Fruit fly (Drosophila melanogaster): ENCODE data around the gene CG17224.
A peak's percentile ranks its signal among the peaks of the same experiment; 100 is the strongest.

The CG17224 gene

DNA sequence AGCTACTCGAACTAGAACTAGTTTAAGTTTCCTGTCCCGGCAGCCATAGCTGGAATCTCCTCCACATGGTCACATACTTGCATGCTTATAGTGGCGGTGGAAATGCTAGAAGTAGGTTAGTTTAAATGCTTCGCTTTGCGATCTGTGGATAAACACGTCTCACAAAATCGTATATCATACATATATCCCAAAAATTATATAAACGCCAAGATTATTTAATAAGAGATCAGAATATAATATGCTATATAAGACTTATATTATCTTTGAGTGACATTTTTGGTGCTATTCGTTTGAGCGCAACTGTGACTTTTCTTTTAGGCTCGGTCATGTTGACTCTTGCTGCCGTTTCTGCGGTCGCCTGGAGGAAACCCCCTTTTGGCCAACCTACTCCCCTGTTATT, 16.2 kb downstream of the CG17224 start (continued):
- TF ChIP-seq Sox102F (GFP tag; optimal IDR thresholded peaks at IDR 0.05) (no peak), CG6792 (GFP tag; optimal IDR thresholded peaks at IDR 0.05) (no peak), fd85E (GFP tag; optimal IDR thresholded peaks at IDR 0.05) (no peak), cyc (GFP tag; optimal IDR thresholded peaks at IDR 0.05) (no peak), Eip78C (GFP tag) (peak; percentile 79), CG15336 (GFP tag; IDR thresholded peaks at IDR 0.05) (peak; percentile 69), OdsH (GFP tag; optimal IDR thresholded peaks at IDR 0.05) (peak; percentile 29), CG8632 (GFP tag; optimal IDR thresholded peaks at IDR 0.05) (no peak), CG9139 (GFP tag; optimal IDR thresholded peaks at IDR 0.05) (no peak), CG6163 (GFP tag; IDR thresholded peaks at IDR 0.05) (peak; percentile 59; the same call in 2 of the 3 replicates)

DNA sequence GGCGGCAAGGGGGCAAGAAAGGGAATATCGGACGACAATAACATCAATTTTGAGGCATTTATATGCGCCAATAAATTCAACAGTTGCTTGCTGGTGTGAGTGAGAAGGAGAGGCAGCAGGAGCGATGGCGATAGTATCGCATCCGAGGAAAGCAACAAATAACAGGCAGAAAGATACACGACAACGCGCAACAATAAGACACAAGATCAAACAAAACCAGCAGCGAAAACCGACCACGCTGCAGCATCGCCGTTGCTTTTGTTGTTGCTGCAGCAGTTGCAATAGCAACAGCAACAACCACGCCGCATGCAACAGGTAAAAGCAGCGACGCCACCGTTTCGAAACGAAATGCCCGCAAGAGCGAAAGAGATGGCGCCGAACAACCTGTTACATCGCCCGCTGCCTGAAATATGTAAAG, 17.6 kb downstream of the CG17224 start:
- TF ChIP-seq CG11294 (GFP tag; IDR thresholded peaks at IDR 0.05), result no peak

DNA sequence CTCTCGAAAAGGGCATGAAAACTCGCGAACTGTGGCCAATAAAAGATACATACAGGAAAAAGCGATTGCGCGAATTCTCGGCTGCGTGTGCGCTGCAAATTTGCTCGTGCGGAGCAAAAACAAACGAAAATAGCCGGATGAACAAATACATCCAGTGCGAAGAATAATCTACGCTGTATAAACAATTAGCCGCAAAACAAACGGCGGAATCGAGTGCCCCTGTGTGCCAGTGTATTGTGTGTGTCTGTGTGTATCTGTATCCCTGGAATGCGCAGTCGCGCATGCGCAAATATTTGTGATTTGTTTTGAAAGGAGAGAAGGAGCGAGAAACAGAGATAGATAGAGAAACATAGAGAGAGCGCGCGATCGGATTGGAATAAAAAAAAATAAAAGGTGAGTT, 18.5 kb downstream of the CG17224 start:
- TF ChIP-seq eg (GFP tag; IDR thresholded peaks at IDR 0.05), result 0 out of 3 replicates have a peak, but pooled peaks have one; percentile 9
- peak; percentile 69 for TF ChIP-seq fkh (GFP tag; optimal IDR thresholded peaks at IDR 0.05)
- TF ChIP-seq CG8319 (GFP tag; optimal IDR thresholded peaks at IDR 0.05), result no peak
- no peak for TF ChIP-seq Sox102F (GFP tag; optimal IDR thresholded peaks at IDR 0.05)
- no peak for TF ChIP-seq CG11902 (GFP tag; optimal IDR thresholded peaks at IDR 0.05)
- no peak for TF ChIP-seq Sox15 (GFP tag; optimal IDR thresholded peaks at IDR 0.05)
- no peak for TF ChIP-seq CG6792 (GFP tag; optimal IDR thresholded peaks at IDR 0.05)
- TF ChIP-seq achi (GFP tag; optimal IDR thresholded peaks at IDR 0.05), result no peak
- no peak for TF ChIP-seq CG9139 (GFP tag; optimal IDR thresholded peaks at IDR 0.05)
- TF ChIP-seq Eip93F (GFP tag; optimal IDR thresholded peaks at IDR 0.05), result no peak
- TF ChIP-seq CG8632 (GFP tag; optimal IDR thresholded peaks at IDR 0.05), result no peak
- TF ChIP-seq Eip78C (GFP tag), result peak; percentile 38
- no peak for TF ChIP-seq topi (GFP tag; optimal IDR thresholded peaks at IDR 0.05)

DNA sequence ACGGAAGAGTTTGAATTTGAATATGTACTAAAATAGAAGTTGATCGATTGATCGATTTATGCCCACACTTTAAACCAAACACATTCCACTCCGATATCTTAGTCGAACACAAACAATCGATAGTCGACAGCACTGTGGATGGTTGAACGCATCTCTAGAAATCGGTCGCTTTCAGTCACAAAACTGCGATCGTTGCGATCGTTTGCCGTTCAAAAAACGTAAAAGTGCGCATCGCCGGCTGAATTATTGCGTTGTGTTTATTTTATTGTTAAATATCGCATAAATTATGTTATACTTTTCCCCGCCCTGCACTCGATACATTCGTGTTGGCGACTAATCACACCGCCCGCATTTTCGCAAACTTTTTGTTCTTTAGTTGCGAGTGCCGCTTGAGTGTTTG, 19.0 kb downstream of the CG17224 start, which contains the start of gene Ccdc85:
TSS of gene Ccdc85 (plus strand) at position 174 of the 400 bp plus-strand sequence.
- TF ChIP-seq Eip78C (GFP tag) (peak; percentile 41), CG11902 (GFP tag; optimal IDR thresholded peaks at IDR 0.05) (no peak), esn (GFP tag; optimal IDR thresholded peaks at IDR 0.05) (peak; percentile 26), CG1621 (tag; optimal IDR thresholded peaks at IDR 0.05) (peak; percentile 4), ss (GFP tag; optimal IDR thresholded peaks at IDR 0.05) (no peak), fkh (GFP tag; optimal IDR thresholded peaks at IDR 0.05) (no peak), dsx (GFP tag; optimal IDR thresholded peaks at IDR 0.05; ENCODE audit: poor library complexity, severe bottlenecking) (no peak), CG6163 (GFP tag; IDR thresholded peaks at IDR 0.05) (0 out of 3 replicates have a peak, but pooled peaks have one; percentile 7), Sox14 (GFP tag; optimal IDR thresholded peaks at IDR 0.05) (peak; percentile 12)

DNA sequence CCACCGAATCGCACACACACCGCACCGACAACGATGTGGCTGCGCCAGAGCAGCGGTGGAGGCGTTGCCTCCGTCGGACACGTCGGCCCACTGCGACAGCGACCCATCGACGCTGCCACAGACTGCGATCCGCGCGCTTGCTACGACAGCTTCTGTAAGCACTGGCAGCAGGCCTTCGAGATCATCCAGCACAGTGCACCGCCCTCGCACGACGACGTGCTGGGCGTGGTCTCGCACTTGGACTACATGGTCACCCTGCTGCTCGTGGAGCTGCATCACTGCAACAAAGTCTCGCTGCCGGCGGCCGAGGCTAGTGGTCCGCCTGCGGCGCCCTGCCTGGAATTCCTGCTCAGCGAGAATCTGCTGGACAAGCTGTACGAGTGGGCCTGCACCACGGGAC, 24.4 kb downstream of the CG17224 start:
- TF ChIP-seq fkh (GFP tag; optimal IDR thresholded peaks at IDR 0.05) (no peak), Eip75B (GFP tag; optimal IDR thresholded peaks at IDR 0.05) (no peak), CG8632 (GFP tag; optimal IDR thresholded peaks at IDR 0.05) (no peak), acj6 (GFP tag; optimal IDR thresholded peaks at IDR 0.05) (no peak), fd59A (GFP tag; optimal IDR thresholded peaks at IDR 0.05) (no peak), lz (GFP tag; optimal IDR thresholded peaks at IDR 0.05) (no peak), net (GFP tag; optimal IDR thresholded peaks at IDR 0.05) (no peak), Sox15 (GFP tag; optimal IDR thresholded peaks at IDR 0.05) (no peak), Hr4 (GFP tag; optimal IDR thresholded peaks at IDR 0.05) (no peak), achi (GFP tag; optimal IDR thresholded peaks at IDR 0.05) (no peak), Lpt (GFP tag; optimal IDR thresholded peaks at IDR 0.05) (no peak), Gug (GFP tag; IDR thresholded peaks at IDR 0.05) (no peak), esn (GFP tag; optimal IDR thresholded peaks at IDR 0.05) (no peak), CG34406 (GFP tag; optimal IDR thresholded peaks at IDR 0.05) (no peak), Smox (GFP tag; optimal IDR thresholded peaks at IDR 0.05) (no peak), CG10631 (GFP tag; optimal IDR thresholded peaks at IDR 0.05) (no peak), CG6792 (GFP tag; optimal IDR thresholded peaks at IDR 0.05) (no peak), salr (GFP tag; optimal IDR thresholded peaks at IDR 0.05) (no peak), Eip93F (GFP tag; optimal IDR thresholded peaks at IDR 0.05) (no peak), Sox102F (GFP tag; optimal IDR thresholded peaks at IDR 0.05) (no peak)

All from whole organism, prepupa.